Fruit fly (Drosophila melanogaster) whole organism, embryonic: ENCODE measurements around the gene ATPsynC.

ENCODE experiments used
- Awh ChIP-seq: fragments of 200-800 bp; sonication (Bioruptor generic); IDR thresholded peaks from 2 replicates; pipeline ENCODE4, ENCODE4 v1.3.6; 2022; ENCODE audit warnings: missing biosample characterization, missing genetic modification characterization
- CG10147 ChIP-seq: fragments of 200-800 bp; sonication (Bioruptor generic); optimal IDR thresholded peaks from 2 replicates; lab custom pipeline; 2019; ENCODE audit warnings: missing biosample characterization, mild to moderate bottlenecking, missing genetic modification characterization, moderate library complexity
- CG12155 ChIP-seq: fragments of 200-800 bp; sonication (Bioruptor generic); optimal IDR thresholded peaks from 3 replicates; lab custom pipeline; 2016; ENCODE audit warnings: missing biosample characterization, missing genetic modification characterization
- CG14050 ChIP-seq: fragments of 200-800 bp; sonication (Bioruptor generic); IDR thresholded peaks from 3 replicates; pipeline ENCODE4 v1.3.6; 2022; ENCODE audit warnings: missing biosample characterization, missing genetic modification characterization
- CG17802 ChIP-seq: fragments of 200-800 bp; sonication (Bioruptor generic); optimal IDR thresholded peaks from 2 replicates; lab custom pipeline; 2018; ENCODE audit warnings: missing biosample characterization, mild to moderate bottlenecking, missing genetic modification characterization, moderate library complexity
- CG2129 ChIP-seq: fragments of 200-800 bp; sonication (Bioruptor generic); IDR thresholded peaks from 2 replicates; pipeline ENCODE4 v1.3.6; 2022; ENCODE audit warnings: missing biosample characterization, missing genetic modification characterization; ENCODE audit not compliant: partially characterized antibody
- CG2202 ChIP-seq: fragments of 200-800 bp; sonication (Bioruptor generic); optimal IDR thresholded peaks from 2 replicates; lab custom pipeline; 2018; ENCODE audit warnings: missing biosample characterization, mild to moderate bottlenecking, missing genetic modification characterization
- CG2712 ChIP-seq: fragments of 200-800 bp; optimal IDR thresholded peaks from 3 replicates; lab custom pipeline; 2019; ENCODE audit warnings: missing biosample characterization, mild to moderate bottlenecking, missing genetic modification characterization, moderate library complexity
- CG30431 ChIP-seq: fragments of 200-800 bp; sonication (Bioruptor generic); optimal IDR thresholded peaks from 2 replicates; lab custom pipeline; 2017; ENCODE audit warnings: missing biosample characterization, missing genetic modification characterization
- CG33213 ChIP-seq: fragments of 200-800 bp; sonication (Bioruptor generic); optimal IDR thresholded peaks from 3 replicates; lab custom pipeline; 2016; ENCODE audit warnings: missing biosample characterization, missing genetic modification characterization
- CG34224 ChIP-seq: fragments of 200-800 bp; sonication (Bioruptor generic); IDR thresholded peaks from 3 replicates; pipeline ENCODE4 v1.3.6; 2022; ENCODE audit warnings: missing biosample characterization, missing genetic modification characterization; ENCODE audit not compliant: partially characterized antibody
- CG6272 ChIP-seq: fragments of 200-800 bp; sonication (Bioruptor generic); IDR thresholded peaks from 2 replicates; pipeline ENCODE4 v1.3.6; 2022; ENCODE audit warnings: missing biosample characterization, missing genetic modification characterization
- CG6683 ChIP-seq: fragments of 200-800 bp; sonication (Bioruptor generic); optimal IDR thresholded peaks from 2 replicates; lab custom pipeline; 2017; ENCODE audit warnings: missing biosample characterization, mild to moderate bottlenecking, missing genetic modification characterization, missing genetic modification reagents
- CG6813 ChIP-seq: fragments of 200-800 bp; sonication (Bioruptor generic); optimal IDR thresholded peaks from 2 replicates; lab custom pipeline; 2017; ENCODE audit warnings: missing biosample characterization, missing genetic modification characterization, mild to moderate bottlenecking, moderate library complexity, missing genetic modification reagents
- CG7271 ChIP-seq: fragments of 200-800 bp; sonication (Bioruptor generic); optimal IDR thresholded peaks from 2 replicates; lab custom pipeline; 2018; ENCODE audit warnings: missing biosample characterization, mild to moderate bottlenecking, missing genetic modification characterization, moderate library complexity
- CG8924 ChIP-seq: fragments of 200-800 bp; optimal IDR thresholded peaks from 3 replicates; lab custom pipeline; 2019; ENCODE audit warnings: missing biosample characterization, mild to moderate bottlenecking, missing genetic modification characterization, moderate library complexity
- Fer1 ChIP-seq: fragments of 200-800 bp; sonication (Bioruptor generic); optimal IDR thresholded peaks from 2 replicates; lab custom pipeline; 2017; ENCODE audit warnings: missing biosample characterization, mild to moderate bottlenecking, missing genetic modification characterization
- HLH3B ChIP-seq: fragments of 200-800 bp; sonication (Bioruptor generic); IDR thresholded peaks from 2 replicates; pipeline ENCODE4 v1.3.6; 2022; ENCODE audit warnings: missing biosample characterization, missing genetic modification characterization
- HLH54F ChIP-seq: fragments of 200-800 bp; sonication (Bioruptor generic); optimal IDR thresholded peaks from 3 replicates; lab custom pipeline; 2016; ENCODE audit warnings: missing biosample characterization, missing genetic modification characterization
- Hr3 ChIP-seq: fragments of 200-800 bp; sonication (Bioruptor generic); optimal IDR thresholded peaks from 3 replicates; lab custom pipeline; 2016; ENCODE audit warnings: missing biosample characterization, missing genetic modification characterization
- Lpt ChIP-seq: fragments of >200 bp; optimal IDR thresholded peaks from 2 replicates; lab custom pipeline; 2018; ENCODE audit warnings: missing biosample characterization, missing genetic modification characterization
- MESR4 ChIP-seq: fragments of 200-800 bp; sonication (Bioruptor generic); optimal IDR thresholded peaks from 2 replicates; lab custom pipeline; 2018; ENCODE audit warnings: missing biosample characterization, mild to moderate bottlenecking, missing genetic modification characterization, moderate library complexity
- NK7.1 ChIP-seq: fragments of 200-800 bp; sonication (Bioruptor generic); optimal IDR thresholded peaks from 3 replicates; lab custom pipeline; 2016; ENCODE audit warnings: missing biosample characterization, missing genetic modification characterization
- Nf-YB ChIP-seq: fragments of 200-800 bp; sonication (Bioruptor generic); optimal IDR thresholded peaks from 3 replicates; lab custom pipeline; 2019; ENCODE audit warnings: missing biosample characterization, mild to moderate bottlenecking, missing genetic modification characterization, moderate library complexity
- Pdp1 ChIP-seq, 2 experiments: fragments of 200-800 bp; sonication (Bioruptor generic); optimal IDR thresholded peaks; 3 replicates each; lab custom pipeline; 2016; ENCODE audit warnings: missing biosample characterization in 2 of 2, missing genetic modification characterization in 2 of 2, mild to moderate bottlenecking in 1 of 2, moderate library complexity in 1 of 2
- Ravus ChIP-seq: fragments of 200-800 bp; sonication (Bioruptor generic); IDR thresholded peaks from 2 replicates; pipeline ENCODE4 v1.3.6; 2022; ENCODE audit warnings: missing biosample characterization, missing genetic modification characterization
- Spps ChIP-seq: fragments of 200-800 bp; sonication (Bioruptor generic); optimal IDR thresholded peaks from 2 replicates; lab custom pipeline; 2018; ENCODE audit warnings: missing biosample characterization, mild to moderate bottlenecking, missing genetic modification characterization
- Stat92E ChIP-seq, 3 experiments: fragments of >200 bp in 2 of 3; fragments of 200-800 bp in 1 of 3; sonication (Bioruptor generic) in 1 of 3; optimal IDR thresholded peaks; 2 replicates each; lab custom pipeline; 2017 to 2019; ENCODE audit warnings: missing biosample characterization in 3 of 3, missing genetic modification characterization in 3 of 3, mild to moderate bottlenecking in 1 of 3, moderate library complexity in 1 of 3
- ci ChIP-seq: fragments of 200-800 bp; sonication (Bioruptor generic); IDR thresholded peaks from 3 replicates; pipeline ENCODE4 v1.3.6; 2022; ENCODE audit warnings: missing biosample characterization, missing genetic modification characterization
- dimm ChIP-seq: fragments of 200-800 bp; sonication (Bioruptor generic); IDR thresholded peaks from 2 replicates; pipeline ENCODE4 v1.3.6; 2022; ENCODE audit warnings: missing biosample characterization, missing genetic modification characterization
- dm ChIP-seq: fragments of 200-800 bp; sonication (Bioruptor generic); optimal IDR thresholded peaks from 3 replicates; lab custom pipeline; 2016; ENCODE audit warnings: missing biosample characterization, missing genetic modification characterization
- ems ChIP-seq: fragments of 200-800 bp; sonication (Bioruptor generic); optimal IDR thresholded peaks from 3 replicates; lab custom pipeline; 2016; ENCODE audit warnings: missing biosample characterization, missing genetic modification characterization
- gce ChIP-seq: fragments of 200-800 bp; sonication (Bioruptor generic); IDR thresholded peaks from 3 replicates; pipeline ENCODE4 v1.3.6; 2022; ENCODE audit warnings: missing biosample characterization, missing genetic modification characterization
- insv ChIP-seq, 2 experiments: fragments of 200-800 bp; sonication (Bioruptor generic); optimal IDR thresholded peaks; 3 replicates each; lab custom pipeline; 2016 to 2018; ENCODE audit warnings: missing biosample characterization in 2 of 2, missing genetic modification characterization in 2 of 2
- knrl ChIP-seq: fragments of 200-800 bp; sonication (Bioruptor generic); IDR thresholded peaks from 3 replicates; pipeline ENCODE4 v1.3.6; 2022; ENCODE audit warnings: missing biosample characterization, missing genetic modification characterization; ENCODE audit not compliant: partially characterized antibody
- lab ChIP-seq: fragments of 200-800 bp; sonication (Bioruptor generic); optimal IDR thresholded peaks from 3 replicates; lab custom pipeline; 2017; ENCODE audit warnings: missing biosample characterization, missing genetic modification characterization, mild to moderate bottlenecking, moderate library complexity, missing genetic modification reagents
- lbe ChIP-seq: fragments of 200-800 bp; sonication (Bioruptor generic); optimal IDR thresholded peaks from 2 replicates; lab custom pipeline; 2016; ENCODE audit warnings: missing biosample characterization, mild to moderate bottlenecking, missing genetic modification characterization
- lola ChIP-seq, 3 experiments: fragments of >200 bp in 2 of 3; fragments of 200-800 bp in 1 of 3; sonication (Bioruptor generic) in 1 of 3; optimal IDR thresholded peaks; 2 replicates each; lab custom pipeline; 2017 to 2019; ENCODE audit warnings: missing biosample characterization in 3 of 3, missing genetic modification characterization in 3 of 3, mild to moderate bottlenecking in 1 of 3, moderate library complexity in 1 of 3
- maf-S ChIP-seq: fragments of 200-800 bp; sonication (Bioruptor generic); optimal IDR thresholded peaks from 2 replicates; lab custom pipeline; 2016; ENCODE audit warnings: missing biosample characterization, missing genetic modification characterization
- nerfin-1 ChIP-seq: fragments of 200-800 bp; sonication (Bioruptor generic); optimal IDR thresholded peaks from 3 replicates; lab custom pipeline; 2019; ENCODE audit warnings: missing biosample characterization, mild to moderate bottlenecking, missing genetic modification characterization, moderate library complexity
- onecut ChIP-seq: fragments of 200-800 bp; sonication (Bioruptor generic); IDR thresholded peaks from 2 replicates; pipeline ENCODE4 v1.3.6; 2022; ENCODE audit warnings: missing biosample characterization, missing genetic modification characterization
- pho ChIP-seq: fragments of 200-800 bp; sonication (Bioruptor generic); optimal IDR thresholded peaks from 2 replicates; lab custom pipeline; 2016; ENCODE audit warnings: missing biosample characterization, missing genetic modification characterization
- sima ChIP-seq: fragments of 200-800 bp; sonication (Bioruptor generic); optimal IDR thresholded peaks from 2 replicates; lab custom pipeline; 2016; ENCODE audit warnings: missing biosample characterization, missing genetic modification characterization
- slp2 ChIP-seq: fragments of 200-800 bp; sonication (Bioruptor generic); optimal IDR thresholded peaks from 2 replicates; lab custom pipeline; 2016; ENCODE audit warnings: missing biosample characterization, missing genetic modification characterization
- sqz ChIP-seq: fragments of 200-800 bp; sonication (Bioruptor generic); optimal IDR thresholded peaks from 3 replicates; lab custom pipeline; 2018; ENCODE audit warnings: missing biosample characterization, mild to moderate bottlenecking, missing genetic modification characterization
- stc ChIP-seq: fragments of 200-800 bp; sonication (Bioruptor generic); IDR thresholded peaks from 2 replicates; pipeline ENCODE4 v1.3.6; 2022; ENCODE audit warnings: missing biosample characterization, missing genetic modification characterization
- sug ChIP-seq: fragments of 200-800 bp; optimal IDR thresholded peaks from 2 replicates; lab custom pipeline; 2019; ENCODE audit warnings: missing biosample characterization, mild to moderate bottlenecking, missing genetic modification characterization, moderate library complexity
- tx ChIP-seq: fragments of 200-800 bp; sonication (Bioruptor generic); optimal IDR thresholded peaks from 2 replicates; lab custom pipeline; 2016; ENCODE audit warnings: missing biosample characterization, missing genetic modification characterization
- zen ChIP-seq: fragments of 200-800 bp; sonication (Bioruptor generic); optimal IDR thresholded peaks from 3 replicates; lab custom pipeline; 2018; ENCODE audit warnings: missing biosample characterization, mild to moderate bottlenecking, missing genetic modification characterization, moderate library complexity

Gene ATPsynC

dm6 chr3R:31247281-31247995 lies 28.0 kb upstream of the ATPsynC start (continued):
- TF ChIP-seq lbe (GFP tag; lab: Kevin White, UChicago) = no peak
- TF ChIP-seq stc = peak; percentile 82
- TF ChIP-seq sima (GFP tag; lab: Kevin White, UChicago) = no peak
- peak; percentile 14 for TF ChIP-seq dm (GFP tag; lab: Kevin White, UChicago)
- TF ChIP-seq ci (GFP tag; lab: Robert Waterston, UW) = peak; percentile 89
- TF ChIP-seq Nf-YB (GFP tag; lab: Kevin White, UChicago) = peak; percentile 39
- TF ChIP-seq ems (GFP tag; lab: Kevin White, UChicago) = peak; percentile 45
- TF ChIP-seq dimm = peak; percentile 58
- TF ChIP-seq CG8924 = peak; percentile 83
- TF ChIP-seq tx (GFP tag; lab: Kevin White, UChicago) = peak; percentile 17
- peak; percentile 44 for TF ChIP-seq sqz (GFP tag; lab: Kevin White, UChicago)
- TF ChIP-seq CG34224 = no peak
- peak; percentile 35 for TF ChIP-seq CG10147 (GFP tag; lab: Kevin White, UChicago)
- TF ChIP-seq nerfin-1 (tag; lab: Kevin White, UChicago) = peak; percentile 83
- TF ChIP-seq CG6683 (GFP tag; lab: Kevin White, UChicago) = peak; percentile 25
- no peak for TF ChIP-seq pho (GFP tag; lab: Kevin White, UChicago)
- TF ChIP-seq Hr3 (GFP tag; lab: Kevin White, UChicago) = peak; percentile 26
- TF ChIP-seq CG2712 (tag; lab: Kevin White, UChicago) = peak; percentile 84
- TF ChIP-seq CG7271 (tag; lab: Kevin White, UChicago) = no peak
- TF ChIP-seq Spps (tag; lab: Kevin White, UChicago) = peak; percentile 53
- TF ChIP-seq maf-S (GFP tag; lab: Kevin White, UChicago) = peak; percentile 33
- TF ChIP-seq sug (tag; lab: Kevin White, UChicago) = peak; percentile 54
- TF ChIP-seq insv (GFP tag; optimal IDR thresholded peaks at IDR 0.05; lab: Kevin White, UChicago) = no peak
- TF ChIP-seq CG6813 = peak; percentile 28
- peak; percentile 68 for TF ChIP-seq Fer1
- peak; percentile 71 for TF ChIP-seq onecut (GFP tag; lab: Robert Waterston, UW)
- no peak for TF ChIP-seq knrl (GFP tag; lab: Robert Waterston, UW)
- peak; percentile 14 for TF ChIP-seq NK7.1 (GFP tag; lab: Kevin White, UChicago)
- peak in 1 of 3 experiments; percentile 60 for TF ChIP-seq lola (GFP tag; optimal IDR thresholded peaks at IDR 0.05; lab: Kevin White, UChicago)
- no peak for TF ChIP-seq Lpt (GFP tag; lab: Kevin White, UChicago)
- TF ChIP-seq slp2 = peak; percentile 44
- TF ChIP-seq CG14050 (GFP tag; lab: Robert Waterston, UW) = peak; percentile 70; the same call in 2 of the 3 replicates
- peak; percentile 62 for TF ChIP-seq lab (GFP tag; lab: Kevin White, UChicago)
- TF ChIP-seq Pdp1 (GFP tag; optimal IDR thresholded peaks at IDR 0.05; lab: Kevin White, UChicago) = peak; percentile 56 to 82
- peak; percentile 24 for TF ChIP-seq CG12155 (GFP tag; lab: Kevin White, UChicago)
- TF ChIP-seq CG6272 (GFP tag; lab: Robert Waterston, UW) = peak; percentile 67
- TF ChIP-seq CG30431 (GFP tag; lab: Kevin White, UChicago) = peak; percentile 8
- peak; percentile 72; the same call in 2 of the 3 replicates for TF ChIP-seq gce (GFP tag; lab: Robert Waterston, UW)
- no peak for TF ChIP-seq CG2202 (tag; lab: Kevin White, UChicago)
- TF ChIP-seq HLH3B = peak; percentile 88
- TF ChIP-seq Stat92E (GFP tag; optimal IDR thresholded peaks at IDR 0.05; lab: Kevin White, UChicago) = no peak
- no peak for TF ChIP-seq HLH54F
- no peak for TF ChIP-seq Ravus (GFP tag; lab: Robert Waterston, UW)
- TF ChIP-seq Awh = peak; percentile 97
- peak; percentile 67 for TF ChIP-seq CG17802
- TF ChIP-seq zen (tag; lab: Kevin White, UChicago) = no peak
- no peak for TF ChIP-seq MESR4 (GFP tag; lab: Kevin White, UChicago)
- peak; percentile 29 for TF ChIP-seq CG33213 (GFP tag; lab: Kevin White, UChicago)
- no peak for TF ChIP-seq CG2129 (GFP tag; lab: Robert Waterston, UW)
